Fruit fly (Drosophila melanogaster) whole organism, embryonic: ENCODE results near the gene CG14439.

ENCODE experiments used
- Bteb2 ChIP-seq: fragments of 200-800 bp; sonication (Bioruptor generic); optimal IDR thresholded peaks from 2 replicates; lab custom pipeline; 2016; ENCODE audit warnings: missing biosample characterization, missing genetic modification characterization
- CG12659 ChIP-seq: fragments of 200-800 bp; sonication (Bioruptor generic); optimal IDR thresholded peaks from 3 replicates; lab custom pipeline; 2017; ENCODE audit warnings: mild to moderate bottlenecking, missing biosample characterization, missing genetic modification reagents, missing genetic modification characterization
- CG13287 ChIP-seq: fragments of 200-800 bp; sonication (Bioruptor generic); IDR thresholded peaks from 2 replicates; pipeline ENCODE4 v1.3.6; 2022; ENCODE audit warnings: missing biosample characterization, missing genetic modification characterization; ENCODE audit not compliant: partially characterized antibody
- CG14710 ChIP-seq: fragments of 200-800 bp; sonication (Bioruptor generic); optimal IDR thresholded peaks from 3 replicates; lab custom pipeline; 2019; ENCODE audit warnings: missing biosample characterization, mild to moderate bottlenecking, missing genetic modification characterization, moderate library complexity
- CG32532 ChIP-seq: fragments of 200-800 bp; sonication (Bioruptor generic); IDR thresholded peaks from 2 replicates; pipeline ENCODE4 v1.3.6; 2022; ENCODE audit warnings: missing biosample characterization, missing genetic modification characterization
- CG33213 ChIP-seq: fragments of 200-800 bp; sonication (Bioruptor generic); optimal IDR thresholded peaks from 3 replicates; lab custom pipeline; 2016; ENCODE audit warnings: missing biosample characterization, missing genetic modification characterization
- CG3838 ChIP-seq: fragments of 200-800 bp; sonication (Bioruptor generic); optimal IDR thresholded peaks from 3 replicates; lab custom pipeline; 2016; ENCODE audit warnings: missing biosample characterization, missing genetic modification characterization
- CG3995 ChIP-seq: fragments of 200-800 bp; sonication (Bioruptor generic); optimal IDR thresholded peaks from 3 replicates; lab custom pipeline; 2016; ENCODE audit warnings: missing biosample characterization, missing genetic modification characterization
- CG5180 ChIP-seq: fragments of 200-800 bp; sonication (Bioruptor generic); optimal IDR thresholded peaks from 3 replicates; lab custom pipeline; 2017; ENCODE audit warnings: missing biosample characterization, missing genetic modification characterization, mild to moderate bottlenecking, moderate library complexity, missing genetic modification reagents
- CG8290 ChIP-seq, 3 experiments: fragments of 200-800 bp; sonication (Bioruptor generic); optimal IDR thresholded peaks; 2 replicates each; lab custom pipeline; 2016 to 2019; ENCODE audit warnings: missing biosample characterization in 3 of 3, missing genetic modification characterization in 3 of 3, mild to moderate bottlenecking in 2 of 3, moderate library complexity in 1 of 3
- Dll ChIP-seq: fragments of 200-800 bp; sonication (Bioruptor generic); IDR thresholded peaks from 4 replicates; pipeline ENCODE4 v1.3.6; 2022; ENCODE audit warnings: missing biosample characterization, missing genetic modification characterization; ENCODE audit not compliant: partially characterized antibody
- Doc3 ChIP-seq: fragments of 200-800 bp; sonication (Bioruptor generic); IDR thresholded peaks from 3 replicates; pipeline ENCODE4 v1.3.6; 2022; ENCODE audit warnings: missing biosample characterization, missing genetic modification characterization; ENCODE audit not compliant: partially characterized antibody
- E2f1 ChIP-seq: fragments of 200-800 bp; sonication (Bioruptor generic); IDR thresholded peaks from 2 replicates; pipeline ENCODE4 v1.3.6; 2022; ENCODE audit warnings: missing biosample characterization, missing genetic modification characterization
- HHEX ChIP-seq: fragments of 200-800 bp; sonication (Bioruptor generic); optimal IDR thresholded peaks from 3 replicates; lab custom pipeline; 2017; ENCODE audit warnings: missing biosample characterization, mild to moderate bottlenecking, missing genetic modification characterization, missing genetic modification reagents
- Hr78 ChIP-seq, 2 experiments: fragments of 200-800 bp in 1 of 2; fragments of >200 bp in 1 of 2; sonication (Bioruptor generic) in 1 of 2; optimal IDR thresholded peaks; 2 replicates each; lab custom pipeline; 2017 to 2019; ENCODE audit warnings: missing biosample characterization in 2 of 2, missing genetic modification characterization in 2 of 2, mild to moderate bottlenecking in 1 of 2, moderate library complexity in 1 of 2
- Lhr ChIP-seq: fragments of 200-800 bp; sonication (Bioruptor generic); optimal IDR thresholded peaks from 3 replicates; lab custom pipeline; 2017; ENCODE audit warnings: mild to moderate bottlenecking, missing biosample characterization, missing genetic modification reagents, missing genetic modification characterization
- Nf-YC ChIP-seq: fragments of 200-800 bp; optimal IDR thresholded peaks from 3 replicates; lab custom pipeline; 2019; ENCODE audit warnings: missing biosample characterization, mild to moderate bottlenecking, missing genetic modification characterization, moderate library complexity
- Rfx ChIP-seq: fragments of 200-800 bp; sonication (Bioruptor generic); IDR thresholded peaks from 2 replicates; pipeline ENCODE4 v1.3.6; 2022; ENCODE audit warnings: missing biosample characterization, missing genetic modification characterization
- Sox100B ChIP-seq: fragments of 200-800 bp; sonication (Bioruptor generic); optimal IDR thresholded peaks from 3 replicates; lab custom pipeline; 2018; ENCODE audit warnings: missing biosample characterization, mild to moderate bottlenecking, missing genetic modification characterization
- Sry-δ ChIP-seq: fragments of 200-800 bp; sonication (Bioruptor generic); optimal IDR thresholded peaks from 2 replicates; lab custom pipeline; 2016; ENCODE audit warnings: missing biosample characterization, missing genetic modification characterization
- ash1 ChIP-seq: fragments of 200-800 bp; sonication (Bioruptor generic); optimal IDR thresholded peaks from 2 replicates; lab custom pipeline; 2018; ENCODE audit warnings: missing biosample characterization, mild to moderate bottlenecking, missing genetic modification characterization
- ato ChIP-seq: fragments of 200-800 bp; sonication (Bioruptor generic); IDR thresholded peaks from 2 replicates; pipeline ENCODE4 v1.3.6; 2022; ENCODE audit warnings: missing biosample characterization, missing genetic modification characterization; ENCODE audit not compliant: partially characterized antibody
- bbx ChIP-seq: fragments of 200-800 bp; sonication (Bioruptor generic); IDR thresholded peaks from 2 replicates; pipeline ENCODE4 v1.3.6; 2022; ENCODE audit warnings: missing biosample characterization, missing genetic modification characterization; ENCODE audit not compliant: partially characterized antibody
- cas ChIP-seq: fragments of 200-800 bp; sonication (Bioruptor generic); IDR thresholded peaks from 2 replicates; pipeline ENCODE4 v1.3.6; 2022; ENCODE audit warnings: missing biosample characterization, missing genetic modification characterization
- cg ChIP-seq: fragments of 200-800 bp; sonication (Bioruptor generic); optimal IDR thresholded peaks from 3 replicates; lab custom pipeline; 2019; ENCODE audit warnings: missing biosample characterization, mild to moderate bottlenecking, missing genetic modification characterization, moderate library complexity
- chinmo ChIP-seq: fragments of 200-800 bp; sonication (Bioruptor generic); IDR thresholded peaks from 4 replicates; pipeline ENCODE4 v1.3.6; 2022; ENCODE audit warnings: missing biosample characterization, missing genetic modification characterization; ENCODE audit not compliant: partially characterized antibody
- dpn ChIP-seq, 2 experiments: fragments of 200-800 bp; sonication (Bioruptor generic); optimal IDR thresholded peaks; 3 replicates each; lab custom pipeline; 2016; ENCODE audit warnings: missing biosample characterization in 2 of 2, missing genetic modification characterization in 2 of 2
- ewg ChIP-seq: fragments of 200-800 bp; sonication (Bioruptor generic); optimal IDR thresholded peaks from 3 replicates; lab custom pipeline; 2017; ENCODE audit warnings: mild to moderate bottlenecking, missing biosample characterization, missing genetic modification reagents, missing genetic modification characterization
- gfzf ChIP-seq: fragments of 200-800 bp; sonication (Bioruptor generic); optimal IDR thresholded peaks from 2 replicates; lab custom pipeline; 2016; ENCODE audit warnings: missing biosample characterization, mild to moderate bottlenecking, missing genetic modification characterization, moderate library complexity
- hbn ChIP-seq: fragments of 200-800 bp; sonication (Bioruptor generic); IDR thresholded peaks from 2 replicates; pipeline ENCODE4 v1.3.6; 2022; ENCODE audit warnings: missing biosample characterization, missing genetic modification characterization; ENCODE audit not compliant: partially characterized antibody
- jumu ChIP-seq: fragments of 200-800 bp; sonication (Bioruptor generic); optimal IDR thresholded peaks from 3 replicates; lab custom pipeline; 2016; ENCODE audit warnings: missing biosample characterization, missing genetic modification characterization
- knrl ChIP-seq: fragments of 200-800 bp; sonication (Bioruptor generic); IDR thresholded peaks from 3 replicates; pipeline ENCODE4 v1.3.6; 2022; ENCODE audit warnings: missing biosample characterization, missing genetic modification characterization; ENCODE audit not compliant: partially characterized antibody
- lola ChIP-seq, 3 experiments: fragments of >200 bp in 2 of 3; fragments of 200-800 bp in 1 of 3; sonication (Bioruptor generic) in 1 of 3; optimal IDR thresholded peaks; 2 replicates each; lab custom pipeline; 2017 to 2019; ENCODE audit warnings: missing biosample characterization in 3 of 3, missing genetic modification characterization in 3 of 3, mild to moderate bottlenecking in 1 of 3, moderate library complexity in 1 of 3
- mld ChIP-seq: fragments of 200-800 bp; sonication (Bioruptor generic); IDR thresholded peaks from 3 replicates; pipeline ENCODE4 v1.3.6; 2022; ENCODE audit warnings: missing biosample characterization, missing genetic modification characterization; ENCODE audit not compliant: partially characterized antibody
- nerfin-2 ChIP-seq: fragments of 200-800 bp; sonication (Bioruptor generic); IDR thresholded peaks from 2 replicates; pipeline ENCODE4 v1.3.6; 2022; ENCODE audit warnings: missing biosample characterization, missing genetic modification characterization; ENCODE audit not compliant: partially characterized antibody
- pzg ChIP-seq: fragments of 200-800 bp; sonication (Bioruptor generic); optimal IDR thresholded peaks from 3 replicates; lab custom pipeline; 2018; ENCODE audit warnings: missing biosample characterization, mild to moderate bottlenecking, missing genetic modification characterization, moderate library complexity
- ro ChIP-seq: fragments of 200-800 bp; sonication (Bioruptor generic); IDR thresholded peaks from 2 replicates; pipeline ENCODE4 v1.3.6; 2022; ENCODE audit warnings: missing biosample characterization, missing genetic modification characterization
- row ChIP-seq: fragments of 200-800 bp; sonication (Bioruptor generic); IDR thresholded peaks from 3 replicates; pipeline ENCODE4 v1.3.6; 2022; ENCODE audit warnings: missing biosample characterization, missing genetic modification characterization
- sna ChIP-seq: fragments of 200-800 bp; sonication (Bioruptor generic); IDR thresholded peaks from 2 replicates; pipeline ENCODE4 v1.3.6; 2022; ENCODE audit warnings: missing biosample characterization, missing genetic modification characterization; ENCODE audit not compliant: partially characterized antibody
- stwl ChIP-seq: fragments of 200-800 bp; sonication (Bioruptor generic); optimal IDR thresholded peaks from 3 replicates; lab custom pipeline; 2018; ENCODE audit warnings: missing biosample characterization, mild to moderate bottlenecking, missing genetic modification characterization, moderate library complexity
- tna ChIP-seq: fragments of 200-800 bp; sonication (Bioruptor generic); IDR thresholded peaks from 2 replicates; pipeline ENCODE4 v1.3.6; 2022; ENCODE audit warnings: missing biosample characterization, missing genetic modification characterization; ENCODE audit not compliant: partially characterized antibody
- vnd ChIP-seq: fragments of 200-800 bp; sonication (Bioruptor generic); IDR thresholded peaks from 3 replicates; pipeline ENCODE4 v1.3.6; 2022; ENCODE audit warnings: missing biosample characterization, missing genetic modification characterization; ENCODE audit not compliant: partially characterized antibody

The CG14439 gene

DNA sequence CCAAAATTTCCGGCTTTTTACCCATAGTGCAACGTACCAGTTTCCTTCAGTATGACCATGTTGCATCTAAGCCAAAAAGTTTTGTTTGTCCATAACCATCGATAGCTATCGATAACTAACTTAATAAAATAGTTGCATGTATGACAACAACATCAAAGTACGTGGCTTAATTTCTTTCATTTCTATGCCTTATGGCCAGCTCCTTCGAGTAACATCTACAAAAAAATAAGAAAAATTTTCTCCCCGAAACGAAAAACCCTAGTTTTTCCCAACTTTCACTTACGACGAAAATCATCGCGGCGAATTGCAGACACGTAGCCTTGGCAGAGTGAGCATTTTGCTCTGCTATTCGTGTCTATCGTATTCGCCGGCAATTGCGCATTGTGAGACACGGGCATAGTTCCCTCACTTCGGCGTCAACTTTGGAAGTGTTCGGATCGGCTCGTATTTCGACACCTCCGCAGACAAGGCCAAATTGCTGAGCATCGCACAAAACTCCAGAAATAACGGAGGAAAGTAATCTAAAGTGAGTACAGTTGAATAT lies 8.9 kb downstream of the CG14439 start, which contains the start of gene sov (continued):
- TF ChIP-seq ro (GFP tag; lab: Robert Waterston, UW), result no peak

DNA sequence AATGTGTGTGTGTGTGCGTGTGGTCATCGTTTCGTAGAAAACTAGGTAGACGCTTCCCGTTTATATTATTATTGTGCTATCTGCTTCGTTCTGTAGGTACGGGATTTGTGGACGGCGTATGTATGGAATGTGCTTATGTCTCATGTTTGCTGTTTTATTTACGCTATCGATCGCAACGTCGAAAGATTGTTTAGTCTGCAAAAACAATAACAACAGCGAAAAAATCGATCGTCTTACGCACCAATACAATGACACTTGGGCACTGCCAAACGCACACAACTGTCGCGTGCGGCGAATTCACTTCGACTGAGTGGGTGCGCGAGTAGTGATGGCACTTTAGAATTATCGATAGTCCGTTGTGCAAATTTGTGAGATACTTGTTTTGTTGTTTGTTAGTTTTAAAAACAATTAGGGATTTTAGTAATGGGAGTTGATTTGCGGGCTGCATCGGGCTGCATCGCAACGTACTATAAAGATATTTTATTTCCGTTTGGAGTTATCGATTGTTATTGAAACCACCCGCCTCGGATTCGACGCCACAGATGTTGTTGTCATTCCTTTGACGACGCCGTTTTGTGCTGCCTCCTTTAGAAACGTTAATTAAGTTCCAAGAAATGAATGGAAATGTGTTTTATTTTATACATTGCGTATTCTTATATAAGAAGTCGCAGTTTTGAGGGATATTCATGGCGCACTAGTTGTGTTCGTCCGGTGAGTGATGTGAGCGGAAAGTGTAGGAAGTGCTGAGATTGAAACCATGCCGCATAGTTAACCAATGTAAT lies 12.0 kb downstream of the CG14439 start:
- TF ChIP-seq gfzf (GFP tag; lab: Kevin White, UChicago) (peak; percentile 37), sna (peak; percentile 79), chinmo (GFP tag; lab: Robert Waterston, UW) (0 out of 4 replicates have a peak, but pooled peaks have one; percentile 53), Sry-δ (GFP tag; lab: Kevin White, UChicago) (peak; percentile 87), nerfin-2 (peak; percentile 64), CG3838 (GFP tag; lab: Kevin White, UChicago) (peak; percentile 91), knrl (peak; percentile 74), CG33213 (GFP tag; lab: Kevin White, UChicago) (peak; percentile 68), CG32532 (GFP tag; lab: Robert Waterston, UW) (0 out of 2 replicates have a peak, but pooled peaks have one; percentile 10), CG14710 (tag; lab: Kevin White, UChicago) (peak; percentile 19), CG8290 (GFP tag; optimal IDR thresholded peaks at IDR 0.05; lab: Kevin White, UChicago) (peak; percentile 16), CG8290 (tag; optimal IDR thresholded peaks at IDR 0.05; lab: Kevin White, UChicago) (peak in 1 of 2 experiments; percentile 62), ash1 (no peak), vnd (GFP tag; lab: Robert Waterston, UW) (peak; percentile 54; the same call in 1 of the 3 replicates), jumu (GFP tag; lab: Kevin White, UChicago) (peak; percentile 8), ewg (GFP tag; lab: Kevin White, UChicago) (peak; percentile 27), pzg (GFP tag; lab: Kevin White, UChicago) (peak; percentile 41), CG13287 (GFP tag; lab: Robert Waterston, UW) (peak; percentile 84), tna (peak; percentile 43; the same call in 1 of the 2 replicates), Bteb2 (no peak), CG5180 (GFP tag; lab: Kevin White, UChicago) (no peak), HHEX (GFP tag; lab: Kevin White, UChicago) (peak; percentile 41), stwl (tag; lab: Kevin White, UChicago) (peak; percentile 54), CG12659 (GFP tag; lab: Kevin White, UChicago) (peak; percentile 20), cg (GFP tag; lab: Kevin White, UChicago) (peak; percentile 87), row (GFP tag; lab: Robert Waterston, UW) (peak; percentile 34; the same call in 1 of the 3 replicates), ato (GFP tag; lab: Robert Waterston, UW) (peak; percentile 52; the same call in 1 of the 2 replicates), lola (GFP tag; optimal IDR thresholded peaks at IDR 0.05; lab: Kevin White, UChicago) (no peak), Nf-YC (tag; lab: Kevin White, UChicago) (no peak), Doc3 (GFP tag; lab: Robert Waterston, UW) (peak; percentile 81; the same call in 2 of the 3 replicates), Sox100B (GFP tag; lab: Kevin White, UChicago) (no peak), bbx (peak; percentile 64), E2f1 (no peak), Hr78 (GFP tag; optimal IDR thresholded peaks at IDR 0.05; lab: Kevin White, UChicago) (no peak), cas (GFP tag; lab: Robert Waterston, UW) (no peak), Dll (peak; percentile 88), dpn (GFP tag; optimal IDR thresholded peaks at IDR 0.05; lab: Kevin White, UChicago) (peak in 1 of 2 experiments; percentile 9), hbn (peak; percentile 70), mld (GFP tag; lab: Robert Waterston, UW) (0 out of 3 replicates have a peak, but pooled peaks have one; percentile 49), Lhr (GFP tag; lab: Kevin White, UChicago) (peak; percentile 38), CG3995 (GFP tag; lab: Kevin White, UChicago) (peak; percentile 3), Rfx (GFP tag; lab: Robert Waterston, UW) (peak; percentile 25; the same call in 1 of the 2 replicates)
